Fruit fly (Drosophila melanogaster) whole organism, embryonic: ENCODE measurements around the gene Grl36a.

Experiments used
- Adf1 ChIP-seq: fragments of 200-800 bp; sonication (Bioruptor generic); IDR thresholded peaks from 2 replicates; pipeline ENCODE4 v1.3.6; 2022; ENCODE audit warnings: missing biosample characterization, missing genetic modification characterization
- Asciz ChIP-seq: fragments of 200-800 bp; sonication (Bioruptor generic); optimal IDR thresholded peaks from 2 replicates; lab custom pipeline; 2017; ENCODE audit warnings: missing biosample characterization, mild to moderate bottlenecking, missing genetic modification characterization, missing genetic modification reagents
- Blimp-1 ChIP-seq: fragments of 200-800 bp; sonication (Bioruptor generic); optimal IDR thresholded peaks from 3 replicates; lab custom pipeline; 2018; ENCODE audit warnings: missing biosample characterization, missing genetic modification characterization, mild to moderate bottlenecking, moderate library complexity, missing genetic modification reagents
- CG10267 ChIP-seq: fragments of 200-800 bp; sonication (Bioruptor generic); optimal IDR thresholded peaks from 2 replicates; lab custom pipeline; 2018; ENCODE audit warnings: missing biosample characterization, mild to moderate bottlenecking, missing genetic modification characterization, moderate library complexity
- CG12299 ChIP-seq: fragments of 200-800 bp; sonication (Bioruptor generic); optimal IDR thresholded peaks from 2 replicates; lab custom pipeline; 2018; ENCODE audit warnings: missing biosample characterization, mild to moderate bottlenecking, missing genetic modification characterization
- CG12391 ChIP-seq: fragments of 200-800 bp; sonication (Bioruptor generic); optimal IDR thresholded peaks from 3 replicates; lab custom pipeline; 2018; ENCODE audit warnings: missing biosample characterization, mild to moderate bottlenecking, missing genetic modification characterization, moderate library complexity
- CG14965 ChIP-seq: fragments of 200-800 bp; sonication (Bioruptor generic); optimal IDR thresholded peaks from 2 replicates; lab custom pipeline; 2016; ENCODE audit warnings: missing biosample characterization, missing genetic modification characterization, borderline replicate concordance
- CG17361 ChIP-seq: fragments of 200-800 bp; sonication (Bioruptor generic); IDR thresholded peaks from 3 replicates; pipeline ENCODE4 v1.3.6; 2022; ENCODE audit warnings: missing biosample characterization, missing genetic modification characterization
- CG17829 ChIP-seq: fragments of 200-800 bp; optimal IDR thresholded peaks from 2 replicates; lab custom pipeline; 2019; ENCODE audit warnings: missing biosample characterization, mild to moderate bottlenecking, missing genetic modification characterization, moderate library complexity
- CG18599 ChIP-seq: fragments of 200-800 bp; sonication (Bioruptor generic); optimal IDR thresholded peaks from 3 replicates; lab custom pipeline; 2017; ENCODE audit warnings: missing biosample characterization, missing genetic modification characterization, mild to moderate bottlenecking, moderate library complexity, missing genetic modification reagents
- CG18764 ChIP-seq: fragments of 200-800 bp; sonication (Bioruptor generic); optimal IDR thresholded peaks from 3 replicates; lab custom pipeline; 2016; ENCODE audit warnings: missing biosample characterization, missing genetic modification characterization
- CG2120 ChIP-seq: fragments of 200-800 bp; sonication (Bioruptor generic); optimal IDR thresholded peaks from 3 replicates; lab custom pipeline; 2016; ENCODE audit warnings: missing biosample characterization, missing genetic modification characterization
- CG2678 ChIP-seq: fragments of 200-800 bp; sonication (Bioruptor generic); optimal IDR thresholded peaks from 3 replicates; lab custom pipeline; 2019; ENCODE audit warnings: missing biosample characterization, mild to moderate bottlenecking, missing genetic modification characterization, moderate library complexity
- CG2712 ChIP-seq: fragments of 200-800 bp; optimal IDR thresholded peaks from 3 replicates; lab custom pipeline; 2019; ENCODE audit warnings: missing biosample characterization, mild to moderate bottlenecking, missing genetic modification characterization, moderate library complexity
- CG2875 ChIP-seq: fragments of 200-800 bp; sonication (Bioruptor generic); optimal IDR thresholded peaks from 2 replicates; lab custom pipeline; 2017; ENCODE audit warnings: missing biosample characterization, mild to moderate bottlenecking, missing genetic modification characterization, missing genetic modification reagents
- CG30403 ChIP-seq: fragments of 200-800 bp; sonication (Bioruptor generic); optimal IDR thresholded peaks from 3 replicates; lab custom pipeline; 2016; ENCODE audit warnings: missing biosample characterization, missing genetic modification characterization
- CG4617 ChIP-seq: fragments of 200-800 bp; sonication (Bioruptor generic); optimal IDR thresholded peaks from 3 replicates; lab custom pipeline; 2016; ENCODE audit warnings: missing biosample characterization, missing genetic modification characterization, borderline replicate concordance
- CG4820 ChIP-seq: fragments of 200-800 bp; sonication (Bioruptor generic); optimal IDR thresholded peaks from 3 replicates; lab custom pipeline; 2016; ENCODE audit warnings: missing biosample characterization, missing genetic modification characterization
- CG6791 ChIP-seq: fragments of 200-800 bp; sonication (Bioruptor generic); IDR thresholded peaks from 3 replicates; pipeline ENCODE4 v1.3.6; 2022; ENCODE audit warnings: missing biosample characterization, missing genetic modification characterization; ENCODE audit not compliant: partially characterized antibody
- CG7556 ChIP-seq: fragments of 200-800 bp; sonication (Bioruptor generic); optimal IDR thresholded peaks from 2 replicates; lab custom pipeline; 2017; ENCODE audit warnings: missing biosample characterization, mild to moderate bottlenecking, missing genetic modification characterization
- CG8388 ChIP-seq: fragments of 200-800 bp; sonication (Bioruptor generic); optimal IDR thresholded peaks from 2 replicates; lab custom pipeline; 2019; ENCODE audit warnings: missing biosample characterization, mild to moderate bottlenecking, missing genetic modification characterization, moderate library complexity
- CoRest ChIP-seq: fragments of 200-800 bp; sonication (Bioruptor generic); optimal IDR thresholded peaks from 3 replicates; lab custom pipeline; 2018; ENCODE audit warnings: missing biosample characterization, mild to moderate bottlenecking, missing genetic modification characterization, moderate library complexity
- D19B ChIP-seq: fragments of 200-800 bp; sonication (Bioruptor generic); optimal IDR thresholded peaks from 2 replicates; lab custom pipeline; 2017; ENCODE audit warnings: missing biosample characterization, mild to moderate bottlenecking, missing genetic modification characterization
- Ets65A ChIP-seq: fragments of 200-800 bp; sonication (Bioruptor generic); peaks from one replicate; lab custom pipeline; 2016; ENCODE audit warnings: missing biosample characterization, missing genetic modification characterization
- Hr51 ChIP-seq, 2 experiments: fragments of 200-800 bp; sonication (Bioruptor generic); optimal IDR thresholded peaks; 2 replicates in 1 of 2; 3 replicates in 1 of 2; lab custom pipeline; 2016 to 2018; ENCODE audit warnings: missing biosample characterization in 2 of 2, missing genetic modification characterization in 2 of 2, mild to moderate bottlenecking in 1 of 2, moderate library complexity in 1 of 2
- Meics ChIP-seq: fragments of 200-800 bp; sonication (Bioruptor generic); optimal IDR thresholded peaks from 2 replicates; lab custom pipeline; 2017; ENCODE audit warnings: missing biosample characterization, mild to moderate bottlenecking, missing genetic modification characterization
- Neu2 ChIP-seq: fragments of 200-800 bp; sonication (Bioruptor generic); optimal IDR thresholded peaks from 3 replicates; lab custom pipeline; 2016; ENCODE audit warnings: missing biosample characterization, missing genetic modification characterization, borderline replicate concordance
- Poxn ChIP-seq: fragments of 200-800 bp; sonication (Bioruptor generic); IDR thresholded peaks from 2 replicates; pipeline ENCODE4 v1.3.6; 2022; ENCODE audit warnings: missing biosample characterization, missing genetic modification characterization
- Sin3A ChIP-seq: fragments of >200 bp; optimal IDR thresholded peaks from 2 replicates; lab custom pipeline; 2018
- Sox102F ChIP-seq: fragments of 200-800 bp; sonication (Bioruptor generic); optimal IDR thresholded peaks from 2 replicates; lab custom pipeline; 2018; ENCODE audit warnings: missing biosample characterization, mild to moderate bottlenecking, missing genetic modification characterization, moderate library complexity
- bab2 ChIP-seq: fragments of 200-800 bp; sonication (Bioruptor generic); optimal IDR thresholded peaks from 2 replicates; lab custom pipeline; 2016; ENCODE audit warnings: missing biosample characterization, missing genetic modification characterization
- bsh ChIP-seq, 2 experiments: fragments of 200-800 bp; sonication (Bioruptor generic); optimal IDR thresholded peaks; 2 replicates each; lab custom pipeline; 2017 to 2018; ENCODE audit warnings: mild to moderate bottlenecking in 2 of 2, missing biosample characterization in 2 of 2, missing genetic modification characterization in 2 of 2, moderate library complexity in 1 of 2
- cad ChIP-seq: fragments of >200 bp; optimal IDR thresholded peaks from 2 replicates; lab custom pipeline; 2017; ENCODE audit warnings: missing biosample characterization, missing genetic modification characterization
- corto ChIP-seq: fragments of 200-800 bp; sonication (Bioruptor generic); optimal IDR thresholded peaks from 2 replicates; lab custom pipeline; 2016; ENCODE audit warnings: missing biosample characterization, mild to moderate bottlenecking, missing genetic modification characterization, moderate library complexity
- eve ChIP-seq, 2 experiments: fragments of >200 bp; optimal IDR thresholded peaks; 2 replicates each; lab custom pipeline; 2017; ENCODE audit warnings: missing biosample characterization in 2 of 2, missing genetic modification characterization in 2 of 2
- fd102C ChIP-seq: fragments of 200-800 bp; sonication (Bioruptor generic); optimal IDR thresholded peaks from 2 replicates; lab custom pipeline; 2018; ENCODE audit warnings: missing biosample characterization, mild to moderate bottlenecking, missing genetic modification characterization, moderate library complexity
- fd3F ChIP-seq: fragments of 200-800 bp; sonication (Bioruptor generic); optimal IDR thresholded peaks from 2 replicates; lab custom pipeline; 2018; ENCODE audit warnings: missing biosample characterization, mild to moderate bottlenecking, missing genetic modification characterization, moderate library complexity
- fd64A ChIP-seq: fragments of 200-800 bp; sonication (Bioruptor generic); optimal IDR thresholded peaks from 3 replicates; lab custom pipeline; 2018; ENCODE audit warnings: missing biosample characterization, mild to moderate bottlenecking, missing genetic modification characterization
- grau ChIP-seq: fragments of 200-800 bp; optimal IDR thresholded peaks from 3 replicates; lab custom pipeline; 2019; ENCODE audit warnings: missing biosample characterization, mild to moderate bottlenecking, missing genetic modification characterization, moderate library complexity
- ken ChIP-seq: fragments of 200-800 bp; sonication (Bioruptor generic); IDR thresholded peaks from 3 replicates; pipeline ENCODE4 v1.3.6; 2022; ENCODE audit warnings: missing biosample characterization, missing genetic modification characterization
- lilli ChIP-seq: fragments of 200-800 bp; sonication (Bioruptor generic); optimal IDR thresholded peaks from 3 replicates; lab custom pipeline; 2016; ENCODE audit warnings: missing biosample characterization, missing genetic modification characterization
- mam ChIP-seq: fragments of 200-800 bp; sonication (Bioruptor generic); optimal IDR thresholded peaks from 3 replicates; lab custom pipeline; 2016; ENCODE audit warnings: missing biosample characterization, missing genetic modification characterization
- oc ChIP-seq: fragments of 200-800 bp; sonication (Bioruptor generic); optimal IDR thresholded peaks from 2 replicates; lab custom pipeline; 2018; ENCODE audit warnings: missing biosample characterization, mild to moderate bottlenecking, missing genetic modification characterization, moderate library complexity
- otp ChIP-seq: fragments of 200-800 bp; sonication (Bioruptor generic); IDR thresholded peaks from 3 replicates; pipeline ENCODE4, ENCODE4 v1.3.6; 2022; ENCODE audit warnings: missing biosample characterization, missing genetic modification characterization
- repo ChIP-seq: fragments of 200-800 bp; sonication (Bioruptor generic); optimal IDR thresholded peaks from 2 replicates; lab custom pipeline; 2016; ENCODE audit warnings: missing biosample characterization, missing genetic modification characterization
- sens-2 ChIP-seq: fragments of 200-800 bp; sonication (Bioruptor generic); IDR thresholded peaks from 2 replicates; pipeline ENCODE4 v1.3.6; 2022; ENCODE audit warnings: missing biosample characterization, missing genetic modification characterization
- sob ChIP-seq: fragments of 200-800 bp; sonication (Bioruptor generic); IDR thresholded peaks from 2 replicates; pipeline ENCODE4 v1.3.6; 2022; ENCODE audit warnings: missing biosample characterization, missing genetic modification characterization
- tgo ChIP-seq: fragments of 200-800 bp; sonication (Bioruptor generic); IDR thresholded peaks from 3 replicates; pipeline ENCODE4 v1.3.6; 2022; ENCODE audit warnings: missing biosample characterization, missing genetic modification characterization
- trem ChIP-seq: fragments of 200-800 bp; optimal IDR thresholded peaks from 3 replicates; lab custom pipeline; 2019; ENCODE audit warnings: missing biosample characterization, mild to moderate bottlenecking, missing genetic modification characterization, moderate library complexity
- unpg ChIP-seq: fragments of 200-800 bp; sonication (Bioruptor generic); optimal IDR thresholded peaks from 3 replicates; lab custom pipeline; 2018; ENCODE audit warnings: missing biosample characterization, mild to moderate bottlenecking, missing genetic modification characterization, moderate library complexity
- zen2 ChIP-seq: fragments of 200-800 bp; sonication (Bioruptor generic); IDR thresholded peaks from 3 replicates; pipeline ENCODE4 v1.3.6; 2022; ENCODE audit warnings: missing biosample characterization, missing genetic modification characterization; ENCODE audit not compliant: partially characterized antibody

The Grl36a gene

DNA sequence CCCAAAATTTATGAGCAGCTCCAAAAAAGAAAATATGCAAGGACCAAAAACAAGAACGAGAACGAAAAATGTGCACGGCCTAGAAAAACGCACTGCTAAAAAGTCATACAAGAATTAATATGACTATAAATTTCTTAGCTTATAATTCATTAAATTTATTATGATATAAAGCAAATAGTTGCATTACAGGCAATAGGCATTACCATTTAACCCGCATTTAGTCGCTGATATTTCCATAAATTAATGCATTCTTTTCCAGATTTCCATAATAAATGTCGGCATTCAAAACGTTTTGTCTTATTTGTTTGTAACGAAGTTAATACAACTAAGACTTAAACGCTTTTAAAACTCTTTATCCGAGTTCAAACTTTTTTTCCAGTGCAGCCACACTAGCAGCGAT is 47.7 kb downstream of the Grl36a start (continued):
- TF ChIP-seq Poxn: no peak
- TF ChIP-seq oc: no peak
- TF ChIP-seq otp (GFP tag; lab: Robert Waterston, UW): no peak
- TF ChIP-seq Adf1: no peak
- no peak for TF ChIP-seq ken
- no peak for TF ChIP-seq fd3F (GFP tag; lab: Kevin White, UChicago)
- no peak for TF ChIP-seq mam (GFP tag; lab: Kevin White, UChicago)
- no peak for TF ChIP-seq sob
- no peak for TF ChIP-seq CG14965 (GFP tag; lab: Kevin White, UChicago)
- TF ChIP-seq CG7556 (GFP tag; lab: Kevin White, UChicago): peak; percentile 16
- peak; percentile 9 for TF ChIP-seq CG12391 (tag; lab: Kevin White, UChicago)
- peak; percentile 17 for TF ChIP-seq Asciz (GFP tag; lab: Kevin White, UChicago)
- TF ChIP-seq fd64A (GFP tag; lab: Kevin White, UChicago): no peak
- TF ChIP-seq eve (GFP tag; optimal IDR thresholded peaks at IDR 0.05; lab: Kevin White, UChicago): peak in 1 of 2 experiments; percentile 0
- TF ChIP-seq repo (GFP tag; lab: Kevin White, UChicago): no peak
- peak; percentile 9 for TF ChIP-seq CG18599 (GFP tag; lab: Kevin White, UChicago)
- TF ChIP-seq cad: no peak
- no peak for TF ChIP-seq CG18764 (GFP tag; lab: Kevin White, UChicago)
- no peak for TF ChIP-seq zen2 (GFP tag; lab: Robert Waterston, UW)
- peak; percentile 18 for TF ChIP-seq CG17829 (tag; lab: Kevin White, UChicago)
- TF ChIP-seq grau (tag; lab: Kevin White, UChicago): peak; percentile 17
- peak; percentile 81 for TF ChIP-seq Ets65A
- no peak for TF ChIP-seq CG4820 (GFP tag; lab: Kevin White, UChicago)
- peak; percentile 58 for TF ChIP-seq CG17361 (GFP tag; lab: Robert Waterston, UW)
- TF ChIP-seq CG12299: no peak
- TF ChIP-seq bab2 (GFP tag; lab: Kevin White, UChicago): no peak
- no peak for TF ChIP-seq Neu2 (GFP tag; lab: Kevin White, UChicago)
- TF ChIP-seq D19B (GFP tag; lab: Kevin White, UChicago): no peak
- TF ChIP-seq CG8388: peak; percentile 26
- TF ChIP-seq lilli: no peak
- TF ChIP-seq fd102C: no peak
- TF ChIP-seq CG4617: no peak
- peak; percentile 11 for TF ChIP-seq CG10267 (tag; lab: Kevin White, UChicago)
- peak; percentile 28 for TF ChIP-seq CoRest (tag; lab: Kevin White, UChicago)
- TF ChIP-seq Sox102F: peak; percentile 54
- TF ChIP-seq CG2678: peak; percentile 47
- TF ChIP-seq corto (GFP tag; lab: Kevin White, UChicago): no peak
- peak in 1 of 2 experiments; percentile 40 for TF ChIP-seq Hr51 (GFP tag; optimal IDR thresholded peaks at IDR 0.05; lab: Kevin White, UChicago)
- no peak for TF ChIP-seq Sin3A (lab: Kevin White, UChicago)
- TF ChIP-seq CG2875: no peak
- TF ChIP-seq tgo: no peak
- TF ChIP-seq CG2120 (GFP tag; lab: Kevin White, UChicago): no peak
- TF ChIP-seq trem (tag; lab: Kevin White, UChicago): no peak
- no peak for TF ChIP-seq Meics (GFP tag; lab: Kevin White, UChicago)
- TF ChIP-seq CG6791 (GFP tag; lab: Robert Waterston, UW): no peak
- TF ChIP-seq CG2712 (tag; lab: Kevin White, UChicago): peak; percentile 59
- peak; percentile 36 for TF ChIP-seq Blimp-1 (GFP tag; lab: Kevin White, UChicago)
- peak; percentile 2 for TF ChIP-seq unpg
- TF ChIP-seq bsh (GFP tag; optimal IDR thresholded peaks at IDR 0.05; lab: Kevin White, UChicago): peak in 1 of 2 experiments; percentile 22
- TF ChIP-seq sens-2 (GFP tag; lab: Robert Waterston, UW): no peak
- TF ChIP-seq CG30403 (GFP tag; lab: Kevin White, UChicago): peak; percentile 29
